Worm (Caenorhabditis elegans) whole organism, dauer: ENCODE results near the gene cutl-2.
"Not testable (repeated sequence)": the region's sequence is repeated elsewhere in the genome, so short reads cannot be mapped to it uniquely, and the experiment has no call there.

Experiments used
- unc-62 ChIP-seq: sonication (generic microtip); optimal IDR thresholded peaks from 2 replicates; lab custom pipeline; 2017; ENCODE audit warnings: missing biosample characterization, missing genetic modification reagents, missing genetic modification characterization

cutl-2 gene

ce11 chrII:9724464-9724863 is at the start of gene cutl-2:
cutl-2 (minus strand) TSS chrII:9724673.
- no peak for TF ChIP-seq unc-62

- TF ChIP-seq unc-62: no peak
These were observed 49.6 kb upstream of the cutl-2 start, which contains the start of gene ZK1321.4 for ce11 chrII:9773892-9774581. ZK1321.4 (minus strand) TSS chrII:9773942.

- TF ChIP-seq unc-62: no peak
These were observed 45.5 kb upstream of the cutl-2 start, which contains the start of gene aqp-10 for ce11 chrII:9769797-9770520. aqp-10 (minus strand) TSS chrII:9769847.

- no peak for TF ChIP-seq unc-62
These were observed 40.2 kb upstream of the cutl-2 start for ce11 chrII:9764696-9765095.

ce11 chrII:9759382-9759781 is 34.9 kb upstream of the cutl-2 start:
- no peak for TF ChIP-seq unc-62

ce11 chrII:9757651-9758282 is 33.3 kb upstream of the cutl-2 start, which contains the start of gene shk-1:
shk-1 (plus strand) TSS chrII:9758232.
- no peak for TF ChIP-seq unc-62

- TF ChIP-seq unc-62: no peak
These were observed 31.0 kb upstream of the cutl-2 start for ce11 chrII:9755425-9755824.

ce11 chrII:9753730-9754129 is 29.3 kb upstream of the cutl-2 start, which contains the start of gene ZK1321.1:
ZK1321.1 (plus strand) TSS chrII:9754030.
- TF ChIP-seq unc-62: no peak

- no peak for TF ChIP-seq unc-62
These were observed 28.6 kb upstream of the cutl-2 start, which contains the start of gene Y53C12B.7 for ce11 chrII:9753056-9753455. Y53C12B.7 (minus strand) TSS chrII:9753218.

- TF ChIP-seq unc-62: no peak
These were observed 27.8 kb upstream of the cutl-2 start for ce11 chrII:9752278-9752677.

ce11 chrII:9746069-9746468 is 21.6 kb upstream of the cutl-2 start, which contains the start of the genes Y53C12B.1 and nos-3:
Y53C12B.1 (minus strand) TSS chrII:9746078.
nos-3 (plus strand) TSS chrII:9746316.
- TF ChIP-seq unc-62: no peak

ce11 chrII:9742784-9743183 is 18.3 kb upstream of the cutl-2 start, which contains the start of gene pno-1:
pno-1 (minus strand) TSS chrII:9742884.
- TF ChIP-seq unc-62: no peak

ce11 chrII:9741400-9741799 is 16.9 kb upstream of the cutl-2 start:
- TF ChIP-seq unc-62: no peak

- TF ChIP-seq unc-62: no peak
These were observed 16.1 kb upstream of the cutl-2 start for ce11 chrII:9740552-9740951.

- TF ChIP-seq unc-62: no peak
These were observed 14.3 kb upstream of the cutl-2 start for ce11 chrII:9738820-9739219.

- TF ChIP-seq unc-62: no peak
These were observed 11.3 kb upstream of the cutl-2 start for ce11 chrII:9735785-9736184.

- TF ChIP-seq unc-62: not testable (repeated sequence)
These were observed 7.3 kb upstream of the cutl-2 start, which contains the start of gene mab-3 for ce11 chrII:9731810-9732209. mab-3 (plus strand) TSS chrII:9732137.
